Worm (Caenorhabditis elegans): Measurements from ENCODE around the gene C50H2.7.

C50H2.7 gene

ce11 chrV:9970119-9970518, 47.5 kb downstream of the C50H2.7 start (continued):
- TF ChIP-seq unc-62 (GFP tag; optimal IDR thresholded peaks at IDR 0.05) (peak; percentile 16), snpc-4 (tag; optimal IDR thresholded peaks at IDR 0.05) (peak; percentile 22), R02D3.7 (tag; optimal IDR thresholded peaks at IDR 0.05) (peak; percentile 11), nhr-25 (tag; optimal IDR thresholded peaks at IDR 0.05) (no peak), skn-1 (tag; optimal IDR thresholded peaks at IDR 0.05) (peak; percentile 2), ama-1 (optimal IDR thresholded peaks at IDR 0.05) (peak; percentile 53), nfya-1 (tag; optimal IDR thresholded peaks at IDR 0.05; ENCODE audit: insufficient read depth) (peak; percentile 70), ceh-28 (tag; optimal IDR thresholded peaks at IDR 0.05) (no peak), mml-1 (tag; optimal IDR thresholded peaks at IDR 0.05) (no peak), lsy-12 (tag; optimal IDR thresholded peaks at IDR 0.05) (peak; percentile 61), aly-2 (tag; optimal IDR thresholded peaks at IDR 0.05) (no peak), mdl-1 (tag; optimal IDR thresholded peaks at IDR 0.05) (no peak), zag-1 (tag; optimal IDR thresholded peaks at IDR 0.05) (no peak), fkh-2 (tag; optimal IDR thresholded peaks at IDR 0.05) (no peak), elt-3 (tag; optimal IDR thresholded peaks at IDR 0.05) (no peak), ceh-82 (tag; optimal IDR thresholded peaks at IDR 0.05) (peak; percentile 23), nhr-11 (tag; optimal IDR thresholded peaks at IDR 0.05) (no peak), jun-1 (tag; optimal IDR thresholded peaks at IDR 0.05) (peak; percentile 2), eor-1 (tag; optimal IDR thresholded peaks at IDR 0.05) (no peak)
